Worm (Caenorhabditis elegans): ENCODE data around the gene C49H3.16.

The C49H3.16 gene

ce11 chrIV:7957504-7957903, 37.3 kb downstream of the C49H3.16 start, which contains the start of gene frpr-10:
Gene frpr-10, plus strand, starts transcription at chrIV:7957804.
- TF ChIP-seq hlh-1 (tag; optimal IDR thresholded peaks at IDR 0.05): no peak
- no peak for TF ChIP-seq flh-1 (GFP tag; optimal IDR thresholded peaks at IDR 0.05)
- no peak for TF ChIP-seq nhr-2 (tag; optimal IDR thresholded peaks at IDR 0.05)
- TF ChIP-seq cnd-1 (tag; optimal IDR thresholded peaks at IDR 0.05): no peak
- TF ChIP-seq ceh-43 (GFP tag; optimal IDR thresholded peaks at IDR 0.05): no peak
- no peak for TF ChIP-seq ceh-83 (GFP tag; optimal IDR thresholded peaks at IDR 0.05)
- no peak for TF ChIP-seq bed-3 (GFP tag; optimal IDR thresholded peaks at IDR 0.05)
- TF ChIP-seq pha-4 (tag; optimal IDR thresholded peaks at IDR 0.05): no peak
- no peak for TF ChIP-seq mab-5 (tag; optimal IDR thresholded peaks at IDR 0.05)
- no peak for TF ChIP-seq unc-62 (GFP tag; optimal IDR thresholded peaks at IDR 0.05)
- TF ChIP-seq zip-8 (tag; optimal IDR thresholded peaks at IDR 0.05): no peak
- no peak for TF ChIP-seq unc-120 (tag; optimal IDR thresholded peaks at IDR 0.05; ENCODE audit: poor library complexity, severe bottlenecking)
- no peak for TF ChIP-seq ham-2 (GFP tag; optimal IDR thresholded peaks at IDR 0.05)
- TF ChIP-seq nhr-28 (tag; optimal IDR thresholded peaks at IDR 0.05): no peak
- TF ChIP-seq tbx-8 (GFP tag; optimal IDR thresholded peaks at IDR 0.05): no peak
- TF ChIP-seq nhr-12 (tag; optimal IDR thresholded peaks at IDR 0.05): no peak
- no peak for TF ChIP-seq ztf-11 (tag; optimal IDR thresholded peaks at IDR 0.05)
- TF ChIP-seq ceh-39 (tag; optimal IDR thresholded peaks at IDR 0.05): no peak
- TF ChIP-seq drap-1 (GFP tag; optimal IDR thresholded peaks at IDR 0.05): no peak

ce11 chrIV:7958092-7958491, 37.9 kb downstream of the C49H3.16 start:
- no peak for TF ChIP-seq mab-5 (tag; optimal IDR thresholded peaks at IDR 0.05)
- no peak for TF ChIP-seq zip-8 (tag; optimal IDR thresholded peaks at IDR 0.05)
- TF ChIP-seq ceh-39 (tag; optimal IDR thresholded peaks at IDR 0.05): no peak
- no peak for TF ChIP-seq drap-1 (GFP tag; optimal IDR thresholded peaks at IDR 0.05)
- TF ChIP-seq unc-62 (GFP tag; optimal IDR thresholded peaks at IDR 0.05): no peak
- no peak for TF ChIP-seq lsy-2 (tag; optimal IDR thresholded peaks at IDR 0.05)
- no peak for TF ChIP-seq tbx-8 (GFP tag; optimal IDR thresholded peaks at IDR 0.05)
- TF ChIP-seq ceh-83 (GFP tag; optimal IDR thresholded peaks at IDR 0.05): no peak
- no peak for TF ChIP-seq nhr-12 (tag; optimal IDR thresholded peaks at IDR 0.05)
- TF ChIP-seq lin-32 (GFP tag; optimal IDR thresholded peaks at IDR 0.05): no peak
- no peak for TF ChIP-seq ztf-11 (tag; optimal IDR thresholded peaks at IDR 0.05)

ce11 chrIV:7961889-7962342, 41.7 kb downstream of the C49H3.16 start:
- TF ChIP-seq sem-2 (GFP tag; optimal IDR thresholded peaks at IDR 0.05) (no peak), pha-4 (tag; optimal IDR thresholded peaks at IDR 0.05) (no peak), lin-32 (GFP tag; optimal IDR thresholded peaks at IDR 0.05) (no peak), mab-5 (tag; optimal IDR thresholded peaks at IDR 0.05) (no peak), unc-39 (tag; optimal IDR thresholded peaks at IDR 0.05) (no peak), flh-1 (GFP tag; optimal IDR thresholded peaks at IDR 0.05) (no peak), mep-1 (tag; optimal IDR thresholded peaks at IDR 0.05) (no peak), zip-8 (tag; optimal IDR thresholded peaks at IDR 0.05) (no peak), ceh-39 (tag; optimal IDR thresholded peaks at IDR 0.05) (no peak), unc-120 (tag; optimal IDR thresholded peaks at IDR 0.05; ENCODE audit: poor library complexity, severe bottlenecking) (no peak), nhr-2 (tag; optimal IDR thresholded peaks at IDR 0.05) (no peak), elt-1 (tag; optimal IDR thresholded peaks at IDR 0.05; ENCODE audit: borderline replicate concordance, insufficient read depth) (no peak), ceh-83 (GFP tag; optimal IDR thresholded peaks at IDR 0.05) (no peak), cnd-1 (tag; optimal IDR thresholded peaks at IDR 0.05) (no peak), hlh-1 (tag; optimal IDR thresholded peaks at IDR 0.05) (no peak), sptf-1 (tag; optimal IDR thresholded peaks at IDR 0.05) (no peak), mls-2 (tag; optimal IDR thresholded peaks at IDR 0.05) (no peak), ceh-43 (GFP tag; optimal IDR thresholded peaks at IDR 0.05) (no peak), lsy-2 (tag; optimal IDR thresholded peaks at IDR 0.05) (no peak)

- no peak for TF ChIP-seq unc-39 (tag; optimal IDR thresholded peaks at IDR 0.05)
- TF ChIP-seq lsy-2 (tag; optimal IDR thresholded peaks at IDR 0.05): no peak
- no peak for TF ChIP-seq blmp-1 (tag; optimal IDR thresholded peaks at IDR 0.05)
- TF ChIP-seq lin-13 (tag; optimal IDR thresholded peaks at IDR 0.05): no peak
- no peak for TF ChIP-seq zip-8 (tag; optimal IDR thresholded peaks at IDR 0.05)
- no peak for TF ChIP-seq M03D4.4 (tag; optimal IDR thresholded peaks at IDR 0.05)
- TF ChIP-seq nhr-76 (tag; optimal IDR thresholded peaks at IDR 0.05): no peak
- no peak for TF ChIP-seq nhr-12 (tag; optimal IDR thresholded peaks at IDR 0.05)
- no peak for TF ChIP-seq ceh-39 (tag; optimal IDR thresholded peaks at IDR 0.05)
- TF ChIP-seq cnd-1 (tag; optimal IDR thresholded peaks at IDR 0.05): no peak
- TF ChIP-seq pha-4 (tag; optimal IDR thresholded peaks at IDR 0.05): no peak
- no peak for TF ChIP-seq ham-2 (GFP tag; optimal IDR thresholded peaks at IDR 0.05)
- no peak for TF ChIP-seq ztf-11 (tag; optimal IDR thresholded peaks at IDR 0.05)
- no peak for TF ChIP-seq tbx-8 (GFP tag; optimal IDR thresholded peaks at IDR 0.05)
- no peak for TF ChIP-seq ces-1 (GFP tag; optimal IDR thresholded peaks at IDR 0.05)
- TF ChIP-seq drap-1 (GFP tag; optimal IDR thresholded peaks at IDR 0.05): no peak
- TF ChIP-seq ceh-83 (GFP tag; optimal IDR thresholded peaks at IDR 0.05): no peak
- TF ChIP-seq mep-1 (tag; optimal IDR thresholded peaks at IDR 0.05): no peak
- TF ChIP-seq snpc-4 (tag; optimal IDR thresholded peaks at IDR 0.05): no peak
These were observed 46.8 kb downstream of the C49H3.16 start, which contains the start of gene F57H12.5 for ce11 chrIV:7967006-7967405. Gene F57H12.5, plus strand, starts transcription at chrIV:7967306.
